Fruit fly (Drosophila melanogaster): ENCODE results near the gene Dna2.
A peak's percentile ranks its signal among the peaks of the same experiment; 100 is the strongest.

The Dna2 gene

dm6 chrX:10009794-10010614 is at the start of gene Dna2 (continued):
- TF ChIP-seq CG2875 (GFP tag; optimal IDR thresholded peaks at IDR 0.05): no peak
- no peak for TF ChIP-seq CG3163 (GFP tag; optimal IDR thresholded peaks at IDR 0.05)
- no peak for TF ChIP-seq CG1024 (GFP tag; IDR thresholded peaks at IDR 0.05)
- no peak for TF ChIP-seq CG10267 (tag; optimal IDR thresholded peaks at IDR 0.05)
- no peak for TF ChIP-seq CG11398 (GFP tag; optimal IDR thresholded peaks at IDR 0.05)
- no peak for TF ChIP-seq bab2 (GFP tag; optimal IDR thresholded peaks at IDR 0.05)
- TF ChIP-seq CG33557 (GFP tag; optimal IDR thresholded peaks at IDR 0.05): peak; percentile 42
- TF ChIP-seq hb (GFP tag; IDR thresholded peaks at IDR 0.05; ENCODE audit: partially characterized antibody): no peak
- TF ChIP-seq CG11247 (GFP tag; IDR thresholded peaks at IDR 0.05): 0 out of 2 replicates have a peak, but pooled peaks have one; percentile 5
- TF ChIP-seq CG1529 (GFP tag; optimal IDR thresholded peaks at IDR 0.05): no peak
- no peak for TF ChIP-seq ro (GFP tag; IDR thresholded peaks at IDR 0.05)
- peak; percentile 39; the same call in 1 of the 2 replicates for TF ChIP-seq CG9932 (GFP tag; IDR thresholded peaks at IDR 0.05)
- TF ChIP-seq Pdp1 (GFP tag; optimal IDR thresholded peaks at IDR 0.05): no peak
- TF ChIP-seq ab (GFP tag; optimal IDR thresholded peaks at IDR 0.05): no peak
- no peak for TF ChIP-seq CG34422 (GFP tag; IDR thresholded peaks at IDR 0.05)
- TF ChIP-seq CG4617 (GFP tag; optimal IDR thresholded peaks at IDR 0.05; ENCODE audit: borderline replicate concordance): no peak
- peak; percentile 36 for TF ChIP-seq phol (tag; optimal IDR thresholded peaks at IDR 0.05)
- no peak for TF ChIP-seq mam (GFP tag; optimal IDR thresholded peaks at IDR 0.05)
- no peak for TF ChIP-seq jigr1 (GFP tag; IDR thresholded peaks at IDR 0.05)
- TF ChIP-seq CG12299 (tag; optimal IDR thresholded peaks at IDR 0.05): no peak
- TF ChIP-seq Six4 (GFP tag; optimal IDR thresholded peaks at IDR 0.05): no peak
- no peak for TF ChIP-seq prd (optimal IDR thresholded peaks at IDR 0.05)
- peak; percentile 41; the same call in 2 of the 3 replicates for TF ChIP-seq prd (GFP tag; IDR thresholded peaks at IDR 0.05)
- TF ChIP-seq dan (GFP tag; IDR thresholded peaks at IDR 0.05): no peak
- no peak for TF ChIP-seq cato (GFP tag; optimal IDR thresholded peaks at IDR 0.05; ENCODE audit: borderline replicate concordance)
- TF ChIP-seq repo (GFP tag; optimal IDR thresholded peaks at IDR 0.05): no peak
- no peak for TF ChIP-seq CG12104 (GFP tag; optimal IDR thresholded peaks at IDR 0.05)
- peak; percentile 15 for TF ChIP-seq ind (GFP tag; optimal IDR thresholded peaks at IDR 0.05)
- TF ChIP-seq CG6854 (GFP tag; optimal IDR thresholded peaks at IDR 0.05): no peak
- TF ChIP-seq CG5953 (GFP tag; IDR thresholded peaks at IDR 0.05): no peak
- TF ChIP-seq Ada2b (GFP tag; IDR thresholded peaks at IDR 0.05): no peak
- no peak for TF ChIP-seq Scr (GFP tag; IDR thresholded peaks at IDR 0.05; ENCODE audit: partially characterized antibody)
- TF ChIP-seq ERR (GFP tag; optimal IDR thresholded peaks at IDR 0.05): no peak
- TF ChIP-seq CG5245 (GFP tag; optimal IDR thresholded peaks at IDR 0.05): no peak
- no peak for TF ChIP-seq chm (GFP tag; IDR thresholded peaks at IDR 0.05)
- TF ChIP-seq NFAT (GFP tag; IDR thresholded peaks at IDR 0.05): no peak
- TF ChIP-seq ham (GFP tag; IDR thresholded peaks at IDR 0.05): no peak
- TF ChIP-seq hth (optimal IDR thresholded peaks at IDR 0.05): no peak
- no peak for TF ChIP-seq tio (GFP tag; optimal IDR thresholded peaks at IDR 0.05)
- no peak for TF ChIP-seq bowl (GFP tag; IDR thresholded peaks at IDR 0.05)
- no peak for TF ChIP-seq Stat92E (GFP tag; optimal IDR thresholded peaks at IDR 0.05)
- TF ChIP-seq tgo (GFP tag; IDR thresholded peaks at IDR 0.05): no peak
- no peak for TF ChIP-seq CG4707 (GFP tag; optimal IDR thresholded peaks at IDR 0.05)
- TF ChIP-seq disco-r (GFP tag; optimal IDR thresholded peaks at IDR 0.05): no peak
- TF ChIP-seq CG13775 (GFP tag; optimal IDR thresholded peaks at IDR 0.05): no peak
- no peak for TF ChIP-seq Poxn (GFP tag; IDR thresholded peaks at IDR 0.05)
- no peak for TF ChIP-seq fd102C (GFP tag; optimal IDR thresholded peaks at IDR 0.05)
- no peak for TF ChIP-seq sug (tag; optimal IDR thresholded peaks at IDR 0.05)
- no peak for TF ChIP-seq CG8281 (tag; optimal IDR thresholded peaks at IDR 0.05)
- peak; percentile 24 for TF ChIP-seq gem (tag; optimal IDR thresholded peaks at IDR 0.05)
- no peak for TF ChIP-seq aop (GFP tag; IDR thresholded peaks at IDR 0.05)

Data from whole organism, embryonic.